Worm (Caenorhabditis elegans) whole organism, L3 larva: ENCODE measurements around the gene col-125.
A peak's percentile ranks its signal among the peaks of the same experiment; 100 is the strongest.

Source experiments
- R02D3.7 ChIP-seq: fragments of 150-350 bp; optimal IDR thresholded peaks from 2 replicates; lab custom pipeline; 2014; ENCODE audit warnings: missing biosample characterization, missing genetic modification characterization
- ZK546.5 ChIP-seq: sonication (generic microtip); optimal IDR thresholded peaks from 2 replicates; lab custom pipeline; 2017; ENCODE audit warnings: missing biosample characterization, missing genetic modification characterization
- aly-2 ChIP-seq: fragments of 150-350 bp; optimal IDR thresholded peaks from 2 replicates; lab custom pipeline; 2014; ENCODE audit warnings: missing biosample characterization, missing genetic modification characterization
- ama-1 ChIP-seq: fragments of 150-350 bp; optimal IDR thresholded peaks from 2 replicates; lab custom pipeline; 2018
- ceh-82 ChIP-seq: fragments of 150-350 bp; optimal IDR thresholded peaks from 2 replicates; lab custom pipeline; 2014; ENCODE audit warnings: missing biosample characterization, missing genetic modification characterization
- ceh-9 ChIP-seq: sonication (generic microtip); optimal IDR thresholded peaks from 2 replicates; lab custom pipeline; 2018; ENCODE audit warnings: missing biosample characterization, missing genetic modification characterization
- daf-12 ChIP-seq: fragments of 150-350 bp; optimal IDR thresholded peaks from 2 replicates; lab custom pipeline; 2014; ENCODE audit warnings: missing biosample characterization, missing genetic modification reagents, missing genetic modification characterization
- egl-27 ChIP-seq: sonication (generic microtip); optimal IDR thresholded peaks from 4 replicates; lab custom pipeline; 2017; ENCODE audit warnings: missing biosample characterization, missing genetic modification reagents, missing genetic modification characterization
- egl-5 ChIP-seq: fragments of 150-350 bp; optimal IDR thresholded peaks from 2 replicates; lab custom pipeline; 2017; ENCODE audit warnings: missing biosample characterization, missing genetic modification reagents, missing genetic modification characterization, inconsistent platforms
- elt-1 ChIP-seq: fragments of 150-350 bp; optimal IDR thresholded peaks from 2 replicates; lab custom pipeline; 2014; ENCODE audit warnings: missing biosample characterization, missing genetic modification characterization
- elt-2 ChIP-seq: sonication (generic microtip); optimal IDR thresholded peaks from 2 replicates; lab custom pipeline; 2016; ENCODE audit warnings: missing genetic modification reagents, mild to moderate bottlenecking, missing genetic modification characterization, missing compliant biosample characterization
- elt-3 ChIP-seq, 3 experiments: fragments of 150-350 bp in 1 of 3; sonication (generic microtip) in 2 of 3; optimal IDR thresholded peaks; 2 replicates in 2 of 3; 4 replicates in 1 of 3; lab custom pipeline; 2014 to 2017; ENCODE audit warnings: missing biosample characterization in 3 of 3, missing genetic modification characterization in 3 of 3
- hmg-11 ChIP-seq: sonication (generic microtip); optimal IDR thresholded peaks from 2 replicates; lab custom pipeline; 2016; ENCODE audit warnings: missing genetic modification characterization, missing compliant biosample characterization
- lsy-12 ChIP-seq: sonication (generic microtip); optimal IDR thresholded peaks from 2 replicates; lab custom pipeline; 2016; ENCODE audit warnings: mild to moderate bottlenecking, missing genetic modification characterization, missing compliant biosample characterization
- mdl-1 ChIP-seq: fragments of 150-350 bp; optimal IDR thresholded peaks from 2 replicates; lab custom pipeline; 2014; ENCODE audit warnings: missing biosample characterization, missing genetic modification characterization
- mml-1 ChIP-seq: fragments of 150-350 bp; sonication (generic microtip); optimal IDR thresholded peaks from 3 replicates; lab custom pipeline; 2014; ENCODE audit warnings: missing biosample characterization, missing genetic modification characterization
- nhr-11 ChIP-seq: fragments of 150-350 bp; optimal IDR thresholded peaks from 2 replicates; lab custom pipeline; 2014; ENCODE audit warnings: missing biosample characterization, missing genetic modification characterization
- nhr-12 ChIP-seq: fragments of 150-350 bp; optimal IDR thresholded peaks from 2 replicates; lab custom pipeline; 2014; ENCODE audit warnings: missing biosample characterization, missing genetic modification characterization
- nhr-237 ChIP-seq: fragments of 150-350 bp; optimal IDR thresholded peaks from 2 replicates; lab custom pipeline; 2014; ENCODE audit warnings: missing biosample characterization, missing genetic modification characterization
- nhr-25 ChIP-seq: sonication (generic microtip); optimal IDR thresholded peaks from 2 replicates; lab custom pipeline; 2017; ENCODE audit warnings: missing biosample characterization, missing genetic modification characterization
- nhr-28 ChIP-seq: fragments of 150-350 bp; optimal IDR thresholded peaks from 2 replicates; lab custom pipeline; 2014; ENCODE audit warnings: missing biosample characterization, missing genetic modification characterization
- nhr-43 ChIP-seq: sonication (generic microtip); optimal IDR thresholded peaks from 2 replicates; lab custom pipeline; 2016; ENCODE audit warnings: mild to moderate bottlenecking, missing genetic modification characterization, missing compliant biosample characterization; ENCODE audit not compliant: poor library complexity, severe bottlenecking
- nhr-76 ChIP-seq: fragments of 150-350 bp; sonication (generic microtip); optimal IDR thresholded peaks from 5 replicates; lab custom pipeline; 2014; ENCODE audit warnings: missing biosample characterization, missing genetic modification characterization
- nhr-77 ChIP-seq: fragments of 150-350 bp; optimal IDR thresholded peaks from 2 replicates; lab custom pipeline; 2014; ENCODE audit warnings: missing biosample characterization, missing genetic modification characterization
- pha-4 ChIP-seq: fragments of 150-350 bp; optimal IDR thresholded peaks from 2 replicates; lab custom pipeline; 2014; ENCODE audit warnings: missing biosample characterization, missing genetic modification reagents, missing genetic modification characterization
- pqm-1 ChIP-seq: fragments of 150-350 bp; optimal IDR thresholded peaks from 2 replicates; lab custom pipeline; 2017; ENCODE audit warnings: missing biosample characterization, missing genetic modification characterization, inconsistent platforms
- snpc-4 ChIP-seq: fragments of 150-350 bp; optimal IDR thresholded peaks from 2 replicates; lab custom pipeline; 2014; ENCODE audit warnings: missing biosample characterization, missing genetic modification characterization
- unc-62 ChIP-seq: fragments of 150-350 bp; sonication (generic microtip); optimal IDR thresholded peaks from 4 replicates; lab custom pipeline; 2014; ENCODE audit warnings: missing biosample characterization, missing genetic modification reagents, missing genetic modification characterization
- zag-1 ChIP-seq: fragments of 150-350 bp; optimal IDR thresholded peaks from 2 replicates; lab custom pipeline; 2014; ENCODE audit warnings: missing biosample characterization, missing genetic modification characterization
- ztf-11 ChIP-seq: fragments of 150-350 bp; optimal IDR thresholded peaks from 2 replicates; lab custom pipeline; 2014; ENCODE audit warnings: missing biosample characterization, missing genetic modification characterization

col-125 gene

DNA sequence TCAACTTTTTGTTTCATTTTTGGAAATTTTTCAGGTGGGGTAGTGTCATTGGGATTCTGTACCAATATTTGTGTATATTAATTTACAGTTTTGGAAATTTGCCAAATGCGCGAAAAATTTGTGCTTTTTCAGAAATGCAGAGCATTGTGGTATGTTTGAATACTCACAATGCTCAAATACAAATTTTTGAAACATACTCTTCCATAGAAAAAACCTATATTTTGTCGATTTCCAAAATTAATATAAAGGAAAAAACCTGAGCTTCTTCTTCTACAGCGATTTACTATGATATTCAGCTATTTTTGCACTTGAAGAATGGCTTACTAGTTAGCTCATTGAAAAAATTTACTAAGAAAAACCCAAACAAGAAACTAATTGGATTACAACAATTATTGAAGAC is 12.3 kb upstream of the col-125 start:
- TF ChIP-seq nhr-77 (tag; lab: Kevin White, UChicago) (no peak), elt-2 (tag; lab: Kevin White, UChicago) (no peak), nhr-43 (tag; lab: Kevin White, UChicago) (no peak), aly-2 (tag; lab: Kevin White, UChicago) (no peak), mdl-1 (tag; lab: Kevin White, UChicago) (no peak), nhr-25 (tag; lab: Kevin White, UChicago) (no peak), lsy-12 (no peak), egl-27 (tag; lab: Kevin White, UChicago) (no peak), pha-4 (tag; lab: Kevin White, UChicago) (no peak), ama-1 (lab: Kevin White, UChicago) (no peak), nhr-28 (tag; lab: Kevin White, UChicago) (no peak)

DNA sequence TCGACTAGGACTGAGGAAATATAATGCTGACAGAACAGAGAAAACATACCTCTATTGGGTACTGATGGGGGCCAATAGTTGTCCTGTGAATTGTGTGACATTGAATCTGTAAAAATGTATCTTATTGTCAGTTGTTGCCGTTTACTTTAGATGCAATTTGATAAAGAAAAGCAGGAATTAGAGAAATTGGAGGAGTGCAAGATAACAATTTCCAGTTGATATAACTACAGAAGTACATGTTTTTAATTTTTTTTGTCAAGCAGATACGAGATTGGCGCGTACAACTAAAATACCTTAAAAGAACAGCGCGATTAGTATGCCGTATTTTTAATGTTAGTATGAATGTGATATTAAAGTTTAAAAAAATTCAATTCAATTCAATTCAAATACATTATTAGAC is 7.3 kb upstream of the col-125 start, which contains the start of gene zip-6:
TSS of gene zip-6 (minus strand) at position 101 of the 400 bp plus-strand sequence.
- TF ChIP-seq pha-4 (tag; lab: Kevin White, UChicago) (no peak), daf-12 (tag; lab: Kevin White, UChicago) (no peak), nhr-12 (tag; lab: Kevin White, UChicago) (no peak), egl-5 (no peak), nhr-76 (tag; lab: Kevin White, UChicago) (no peak), ceh-82 (no peak)

DNA sequence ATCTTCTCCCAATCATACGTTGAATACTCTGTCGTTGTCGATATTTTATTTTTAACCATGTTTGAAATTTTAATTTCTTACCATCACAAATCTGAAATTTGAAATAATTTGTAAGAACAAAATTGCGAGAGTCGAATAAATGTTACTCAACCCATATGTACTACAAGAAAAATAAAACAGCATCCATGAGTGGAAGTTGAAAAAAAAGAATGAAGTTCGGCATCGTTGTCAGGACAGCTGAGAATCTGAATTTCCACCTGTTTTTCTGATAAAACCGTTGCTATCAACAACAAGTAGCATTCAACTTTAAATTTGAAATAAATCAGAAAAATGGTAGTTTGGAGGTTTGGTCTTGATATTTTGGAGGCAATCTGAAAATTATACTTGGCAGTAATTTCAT is 1.4 kb upstream of the col-125 start, which contains the start of gene C29F4.3:
TSS of gene C29F4.3 (minus strand) at position 101 of the 400 bp plus-strand sequence.
- TF ChIP-seq egl-5 = no peak
- TF ChIP-seq, all 47 proteins: peak for 0

DNA sequence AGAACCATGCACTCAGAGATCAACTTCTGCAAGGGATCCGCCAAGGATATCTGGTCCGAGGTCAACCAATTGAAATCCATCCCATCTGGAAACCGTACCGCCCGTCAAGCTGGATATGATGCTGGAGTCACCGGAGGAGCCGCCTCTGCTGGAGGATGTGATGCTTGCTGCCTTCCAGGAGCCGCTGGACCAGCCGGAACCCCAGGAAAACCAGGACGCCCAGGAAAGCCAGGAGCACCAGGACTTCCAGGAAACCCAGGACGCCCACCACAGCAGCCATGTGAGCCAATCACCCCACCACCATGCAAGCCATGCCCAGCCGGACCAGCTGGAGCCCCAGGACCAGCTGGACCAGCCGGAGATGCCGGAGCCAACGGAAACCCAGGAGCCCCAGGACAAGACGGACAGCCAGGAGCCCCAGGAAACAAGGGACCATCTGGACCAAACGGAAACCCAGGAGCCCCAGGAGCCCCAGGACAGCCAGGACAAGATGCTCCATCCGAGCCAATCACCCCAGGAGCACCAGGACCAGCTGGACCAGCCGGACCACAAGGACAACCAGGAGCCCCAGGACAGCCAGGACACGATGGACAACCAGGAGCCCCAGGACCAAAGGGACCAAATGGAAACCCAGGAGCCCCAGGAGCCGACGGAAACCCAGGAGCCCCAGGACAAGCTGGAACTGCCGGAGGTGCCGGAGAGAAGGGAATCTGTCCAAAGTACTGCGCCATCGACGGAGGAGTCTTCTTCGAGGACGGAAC is 589 bp downstream of the col-125 start:
- peak; percentile 51 for TF ChIP-seq nhr-43 (tag; lab: Kevin White, UChicago)

DNA sequence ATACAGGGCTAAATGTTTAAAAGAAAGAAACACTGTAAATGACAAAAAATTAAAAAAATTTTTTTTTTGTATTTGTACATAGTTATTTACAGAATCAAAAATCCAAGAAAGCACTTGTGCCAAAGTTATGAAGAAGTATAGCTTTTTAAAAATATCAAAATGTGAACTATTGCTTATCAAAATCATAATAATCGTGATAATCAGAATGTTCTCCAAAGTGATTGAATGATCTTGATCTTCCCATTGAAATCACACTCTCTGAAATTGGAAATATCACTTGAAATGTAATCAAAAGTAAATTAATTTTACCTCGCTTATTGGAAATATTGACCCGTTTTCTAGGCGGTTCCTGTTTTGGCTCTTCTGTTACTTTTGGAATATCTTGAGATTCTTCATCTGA is 1.2 kb downstream of the col-125 start:
- no peak for TF ChIP-seq elt-1
- peak in 1 of 3 experiments; percentile 51 for TF ChIP-seq elt-3 (tag; optimal IDR thresholded peaks at IDR 0.05; lab: Kevin White, UChicago)
- TF ChIP-seq nhr-43 (tag; lab: Kevin White, UChicago) = peak; percentile 29
- peak; percentile 15 for TF ChIP-seq R02D3.7 (tag; lab: Kevin White, UChicago)
- peak; percentile 1 for TF ChIP-seq nhr-25 (tag; lab: Kevin White, UChicago)

DNA sequence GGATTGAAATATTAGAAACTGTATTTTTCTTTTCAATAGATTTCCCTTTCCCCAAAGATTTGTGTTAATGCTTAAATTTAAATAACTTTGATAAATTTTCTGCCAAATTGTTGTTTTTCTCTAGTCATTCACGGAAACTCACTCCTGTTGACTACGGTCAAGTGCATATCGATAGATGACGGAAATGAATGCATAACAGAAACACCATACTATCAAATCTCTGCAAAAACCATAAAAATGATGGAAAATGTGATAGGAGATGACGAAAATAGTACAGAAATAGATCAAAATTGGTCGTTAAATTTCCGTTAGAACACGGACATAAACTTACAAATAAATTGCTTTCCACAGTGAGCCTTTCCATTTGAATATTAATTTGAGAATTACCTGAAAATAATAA is 3.7 kb downstream of the col-125 start:
- peak; percentile 12 for TF ChIP-seq pqm-1 (tag; lab: Kevin White, UChicago)
- TF ChIP-seq zag-1 (tag; lab: Kevin White, UChicago) = no peak
- no peak for TF ChIP-seq aly-2 (tag; lab: Kevin White, UChicago)
- peak; percentile 45 for TF ChIP-seq elt-2 (tag; lab: Kevin White, UChicago)

DNA sequence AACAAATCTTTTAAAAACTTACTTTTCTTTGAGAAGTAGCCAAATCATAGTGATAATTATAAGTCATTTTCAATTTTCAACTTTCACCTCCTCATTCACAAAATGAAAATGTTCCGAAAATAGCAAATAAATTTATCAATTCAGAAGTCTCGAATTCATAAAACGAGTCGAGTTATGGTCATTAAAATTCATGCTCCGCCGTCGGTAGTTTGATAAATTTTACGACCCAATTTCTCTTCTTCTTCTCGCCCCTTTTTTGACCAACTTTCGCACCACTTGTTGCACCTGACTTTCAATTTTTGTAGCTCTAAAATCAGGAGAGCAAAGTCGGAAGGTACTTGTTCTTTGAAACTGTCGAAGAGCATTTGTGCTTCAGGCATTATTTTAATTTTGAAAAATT is 4.8 kb downstream of the col-125 start, which contains the start of gene best-7:
TSS of gene best-7 (minus strand) at position 239 of the 400 bp plus-strand sequence.
- TF ChIP-seq mml-1 (tag; lab: Kevin White, UChicago) (no peak), elt-2 (tag; lab: Kevin White, UChicago) (peak; percentile 53), pqm-1 (tag; lab: Kevin White, UChicago) (peak; percentile 11), ZK546.5 (no peak)

DNA sequence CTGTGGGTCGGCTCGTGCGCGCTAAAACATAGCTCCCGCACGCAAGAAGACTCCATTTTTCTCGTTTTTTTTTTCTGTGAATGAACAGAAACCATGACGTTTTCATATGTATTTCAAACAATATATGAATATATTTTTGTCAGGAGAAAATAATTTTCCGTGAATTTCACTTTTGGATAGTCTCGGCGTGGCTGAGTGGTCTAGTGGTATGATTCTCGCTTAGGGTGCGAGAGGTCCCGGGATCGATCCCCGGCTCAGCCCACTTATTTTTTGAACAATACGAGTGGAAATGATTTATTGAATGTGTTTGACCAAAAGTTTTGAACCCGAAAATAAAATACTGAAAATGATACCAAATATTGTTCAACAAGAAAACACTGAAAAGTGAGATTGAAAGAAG is 6.1 kb downstream of the col-125 start:
- TF ChIP-seq nhr-237 (tag; lab: Kevin White, UChicago) (no peak), nhr-76 (tag; lab: Kevin White, UChicago) (no peak), nhr-11 (tag; lab: Kevin White, UChicago) (no peak), ztf-11 (tag; lab: Kevin White, UChicago) (no peak), ceh-9 (no peak), hmg-11 (tag; lab: Kevin White, UChicago) (no peak), unc-62 (GFP tag; lab: Kevin White, UChicago) (no peak), ZK546.5 (no peak), daf-12 (tag; lab: Kevin White, UChicago) (no peak), snpc-4 (no peak)
